Comparison of ENCODE assay signal across 7 worm cellular contexts in the genomic region with DNA sequence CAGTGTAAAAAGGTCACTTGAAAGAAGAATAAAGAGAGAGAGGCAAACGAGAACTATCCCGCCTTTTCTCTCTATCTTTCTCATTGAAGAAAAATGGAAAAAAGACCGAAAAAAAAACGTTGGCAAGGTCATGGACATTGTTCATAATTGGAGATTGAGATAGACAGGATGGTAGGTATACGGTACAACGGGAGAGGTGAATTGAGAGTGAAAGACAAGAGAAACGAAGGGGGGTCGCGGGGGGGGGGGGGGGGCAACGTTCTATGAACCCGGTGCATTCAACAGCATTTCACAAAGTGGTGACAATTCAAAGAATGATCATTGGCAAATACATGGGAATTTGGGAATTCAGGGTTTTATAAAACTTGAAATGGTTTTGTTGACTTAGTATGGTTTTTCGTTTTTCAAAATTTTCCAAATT.
TF ChIP-seq lines count a peak whose summit lies in the region.

No protein-coding gene starts in this region.

TF ChIP-seq in whole organism, L1 larva, 84 proteins besides CTCF, POLR2A, EP300 and RAD21:
- TF ChIP-seq nhr-85 (tag; lab: Kevin White, UChicago) = peak; percentile 91
- peak; percentile 68 for TF ChIP-seq nhr-19 (GFP tag; conservative IDR thresholded peaks at IDR 0.05; lab: Robert Waterston, UW)
- TF ChIP-seq unc-130 (tag; optimal IDR thresholded peaks at IDR 0.05; lab: Kevin White, UChicago) = no peak
- peak; percentile 8 for TF ChIP-seq nhr-20 (tag; optimal IDR thresholded peaks at IDR 0.05; lab: Kevin White, UChicago)
- peak; percentile 30 for TF ChIP-seq elt-2 (tag; optimal IDR thresholded peaks at IDR 0.05; lab: Kevin White, UChicago)
- no peak for TF ChIP-seq C16A3.4 (tag; optimal IDR thresholded peaks at IDR 0.05; lab: Kevin White, UChicago)
- peak; percentile 66 for TF ChIP-seq lin-14 (GFP tag; optimal IDR thresholded peaks at IDR 0.05; lab: Kevin White, UChicago)
- TF ChIP-seq lsy-2 (tag; optimal IDR thresholded peaks at IDR 0.05; lab: Kevin White, UChicago) = peak in 1 of 2 experiments; percentile 55
TF ChIP-seq in whole organism, L1 larva: peak in this region for 6.

TF ChIP-seq in whole organism, L2 larva, 48 proteins besides CTCF, POLR2A, EP300 and RAD21:
- TF ChIP-seq nhr-10 (tag; optimal IDR thresholded peaks at IDR 0.05; lab: Kevin White, UChicago) (no peak), nhr-25 (tag; optimal IDR thresholded peaks at IDR 0.05; lab: Kevin White, UChicago) (peak; percentile 68), ZK546.5 (tag; optimal IDR thresholded peaks at IDR 0.05; lab: Kevin White, UChicago) (no peak), blmp-1 (tag; optimal IDR thresholded peaks at IDR 0.05; lab: Kevin White, UChicago; ENCODE audit: insufficient read depth) (no peak), crh-2 (tag; optimal IDR thresholded peaks at IDR 0.05; lab: Kevin White, UChicago) (peak; percentile 45), aly-2 (tag; optimal IDR thresholded peaks at IDR 0.05; lab: Kevin White, UChicago) (no peak), nhr-6 (tag; optimal IDR thresholded peaks at IDR 0.05; lab: Kevin White, UChicago) (no peak)

TF ChIP-seq in whole organism, L3 larva, 47 proteins besides CTCF, POLR2A, EP300 and RAD21:
- no peak for TF ChIP-seq nhr-76 (tag; optimal IDR thresholded peaks at IDR 0.05; lab: Kevin White, UChicago)
- peak; percentile 53 for TF ChIP-seq nhr-23 (tag; optimal IDR thresholded peaks at IDR 0.05; lab: Kevin White, UChicago)
- TF ChIP-seq ceh-82 (tag; optimal IDR thresholded peaks at IDR 0.05; lab: Kevin White, UChicago) = no peak
- TF ChIP-seq tbx-2 (tag; optimal IDR thresholded peaks at IDR 0.05; lab: Kevin White, UChicago) = no peak
- TF ChIP-seq unc-39 (tag; optimal IDR thresholded peaks at IDR 0.05; lab: Kevin White, UChicago) = no peak
- no peak for TF ChIP-seq ceh-28 (tag; optimal IDR thresholded peaks at IDR 0.05; lab: Kevin White, UChicago)
- peak; percentile 22 for TF ChIP-seq elt-2 (tag; optimal IDR thresholded peaks at IDR 0.05; lab: Kevin White, UChicago)
- TF ChIP-seq nhr-25 (tag; optimal IDR thresholded peaks at IDR 0.05; lab: Kevin White, UChicago) = peak; percentile 74

TF ChIP-seq in whole organism, L4 larva, 104 proteins besides CTCF, POLR2A, EP300 and RAD21:
- TF ChIP-seq ztf-7 (tag; optimal IDR thresholded peaks at IDR 0.05; lab: Kevin White, UChicago) (no peak), hlh-11 (tag; optimal IDR thresholded peaks at IDR 0.05; lab: Kevin White, UChicago) (peak; percentile 19), zfp-2 (tag; optimal IDR thresholded peaks at IDR 0.05; lab: Kevin White, UChicago) (no peak), mes-2 (tag; optimal IDR thresholded peaks at IDR 0.05; lab: Kevin White, UChicago; ENCODE audit: poor library complexity, severe bottlenecking) (peak; percentile 30), nhr-6 (tag; optimal IDR thresholded peaks at IDR 0.05; lab: Kevin White, UChicago) (peak; percentile 42), nhr-10 (tag; optimal IDR thresholded peaks at IDR 0.05; lab: Kevin White, UChicago) (no peak), lsy-2 (tag; optimal IDR thresholded peaks at IDR 0.05; lab: Kevin White, UChicago) (peak in 1 of 2 experiments; percentile 41), pqm-1 (tag; optimal IDR thresholded peaks at IDR 0.05; lab: Kevin White, UChicago) (no peak), egl-27 (tag; optimal IDR thresholded peaks at IDR 0.05; lab: Kevin White, UChicago) (no peak), aha-1 (tag; lab: Kevin White, UChicago) (peak; percentile 89), nhr-42 (GFP tag; IDR thresholded peaks at IDR 0.05; lab: Robert Waterston, UW) (no peak)

TF ChIP-seq in whole organism, midembryonic, 9 proteins besides CTCF, POLR2A, EP300 and RAD21:
- 0 out of 2 replicates have a peak, but pooled peaks have one; percentile 46 for TF ChIP-seq flt-1 (GFP tag; IDR thresholded peaks at IDR 0.05; lab: Robert Waterston, UW)
- no peak for TF ChIP-seq ref-1 (GFP tag; conservative IDR thresholded peaks at IDR 0.05; lab: Robert Waterston, UW)

TF ChIP-seq in whole organism, mixed stage, embryonic, 35 proteins besides CTCF, POLR2A, EP300 and RAD21:
- no peak for TF ChIP-seq sem-2 (GFP tag; optimal IDR thresholded peaks at IDR 0.05; lab: Kevin White, UChicago)
- peak; percentile 2 for TF ChIP-seq mls-2 (tag; optimal IDR thresholded peaks at IDR 0.05; lab: Kevin White, UChicago)

TF ChIP-seq in whole organism, young adult, 124 proteins besides CTCF, POLR2A, EP300 and RAD21:
- TF ChIP-seq F33H1.4 (GFP tag; IDR thresholded peaks at IDR 0.05; lab: Robert Waterston, UW) (no peak), efl-1 (GFP tag; optimal IDR thresholded peaks at IDR 0.05; lab: Kevin White, UChicago) (no peak), ceh-27 (GFP tag; optimal IDR thresholded peaks at IDR 0.05; lab: Kevin White, UChicago) (peak; percentile 32), zfh-2 (GFP tag; conservative IDR thresholded peaks at IDR 0.05; lab: Robert Waterston, UW) (peak; percentile 62), nhr-90 (tag; optimal IDR thresholded peaks at IDR 0.05; lab: Kevin White, UChicago) (no peak), egrh-3 (GFP tag; IDR thresholded peaks at IDR 0.05; lab: Robert Waterston, UW) (peak; percentile 58; the same call in 1 of the 2 replicates), cebp-1 (GFP tag; IDR thresholded peaks at IDR 0.05; lab: Robert Waterston, UW) (no peak), cebp-1 (tag; optimal IDR thresholded peaks at IDR 0.05; lab: Kevin White, UChicago) (peak; percentile 12)
